Worm (Caenorhabditis elegans) whole organism, midembryonic: ENCODE results near the gene F15B9.11.

ENCODE experiments used
- T22C8.4 ChIP-seq: fragments of 200-800 bp; sonication (Bioruptor generic); IDR thresholded peaks from 2 replicates; pipeline ENCODE4 v1.3.6; 2022; ENCODE audit warnings: missing genetic modification characterization, missing compliant biosample characterization
- cog-1 ChIP-seq: sonication (generic microtip); optimal IDR thresholded peaks from 2 replicates; lab custom pipeline; 2016; ENCODE audit warnings: missing genetic modification characterization, missing compliant biosample characterization
- flt-1 ChIP-seq: fragments of 200-800 bp; sonication (Bioruptor generic); IDR thresholded peaks from 2 replicates; pipeline ENCODE4 v1.3.6; 2022; ENCODE audit warnings: missing genetic modification characterization, missing compliant biosample characterization
- klf-2 ChIP-seq: fragments of 200-800 bp; sonication (Bioruptor generic); conservative IDR thresholded peaks from 2 replicates; pipeline ENCODE4 v1.3.6; 2022; ENCODE audit warnings: missing genetic modification reagents, missing genetic modification characterization, missing compliant biosample characterization
- med-1 ChIP-seq: sonication (generic microtip); optimal IDR thresholded peaks from 2 replicates; lab custom pipeline; 2017; ENCODE audit warnings: missing genetic modification characterization, mild to moderate bottlenecking, missing compliant biosample characterization, antibody characterized with exemption, missing genetic modification reagents; ENCODE audit not compliant: insufficient read depth
- ref-1 ChIP-seq: fragments of 200-800 bp; sonication (Bioruptor generic); conservative IDR thresholded peaks from 2 replicates; pipeline ENCODE4 v1.3.6; 2022; ENCODE audit warnings: missing genetic modification reagents, missing genetic modification characterization, missing compliant biosample characterization
- tab-1 ChIP-seq: fragments of 200-800 bp; sonication (Bioruptor generic); IDR thresholded peaks from 2 replicates; pipeline ENCODE4 v1.3.6; 2022; ENCODE audit warnings: missing genetic modification characterization, missing compliant biosample characterization
- ztf-23 ChIP-seq: fragments of 200-800 bp; sonication (Bioruptor generic); IDR thresholded peaks from 2 replicates; pipeline ENCODE4 v1.3.6; 2022; ENCODE audit warnings: missing genetic modification reagents, missing genetic modification characterization, missing compliant biosample characterization
- ztf-29 ChIP-seq: fragments of 200-800 bp; sonication (Bioruptor generic); IDR thresholded peaks from 2 replicates; pipeline ENCODE4 v1.3.6; 2022; ENCODE audit warnings: missing genetic modification reagents, missing genetic modification characterization, missing compliant biosample characterization

- no peak for TF ChIP-seq flt-1 (GFP tag; lab: Robert Waterston, UW)
- TF ChIP-seq med-1, result no peak
- no peak for TF ChIP-seq T22C8.4 (GFP tag; lab: Robert Waterston, UW)
- no peak for TF ChIP-seq ref-1 (GFP tag; lab: Robert Waterston, UW)
- TF ChIP-seq klf-2 (GFP tag; lab: Robert Waterston, UW), result no peak
- no peak for TF ChIP-seq tab-1 (GFP tag; lab: Robert Waterston, UW)
- no peak for TF ChIP-seq ztf-29 (GFP tag; lab: Robert Waterston, UW)
- TF ChIP-seq ztf-23 (GFP tag; lab: Robert Waterston, UW), result no peak
- TF ChIP-seq cog-1 (tag; lab: Kevin White, UChicago), result no peak
Measured at ce11 chrV:13006754-13007153, 14.1 kb upstream of the F15B9.11 start.
